Worm (Caenorhabditis elegans) whole organism, L4/young adult: Measurements from ENCODE around the gene srz-64.
"Not testable (repeated sequence)": the region's sequence is repeated elsewhere in the genome, so short reads cannot be mapped to it uniquely, and the experiment has no call there.

Experiments used
- W03F9.2 ChIP-seq: fragments of 150-350 bp; optimal IDR thresholded peaks from 2 replicates; lab custom pipeline; 2014; ENCODE audit warnings: missing biosample characterization, missing genetic modification characterization
- dao-5 ChIP-seq: sonication (generic microtip); optimal IDR thresholded peaks from 2 replicates; lab custom pipeline; 2016; ENCODE audit warnings: missing genotype, missing genetic modification characterization, moderate library complexity, missing compliant biosample characterization
- him-1 ChIP-seq: sonication (generic microtip); optimal IDR thresholded peaks from 2 replicates; lab custom pipeline; 2016; ENCODE audit warnings: missing genotype, missing genetic modification reagents, missing genetic modification characterization, missing compliant biosample characterization

srz-64 gene

ce11 chrII:1309892-1310516 is 16.9 kb upstream of the srz-64 start, which contains the start of the genes alh-6 and fcho-1:
TSS of gene alh-6 (minus strand) at chrII:1310133.
TSS of gene fcho-1 (plus strand) at chrII:1310515.
- no peak for TF ChIP-seq dao-5 (tag; lab: Kevin White, UChicago)
- TF ChIP-seq W03F9.2 (tag; lab: Kevin White, UChicago): peak; percentile 10

- TF ChIP-seq W03F9.2 (tag; lab: Kevin White, UChicago) (peak; percentile 34), him-1 (tag; lab: Kevin White, UChicago) (no peak), dao-5 (tag; lab: Kevin White, UChicago) (no peak)
Measured at ce11 chrII:1306550-1306949, 13.5 kb upstream of the srz-64 start.

ce11 chrII:1306036-1306435 is 13.0 kb upstream of the srz-64 start, which contains the start of gene emc-2:
TSS of gene emc-2 (minus strand) at chrII:1306136.
- TF ChIP-seq dao-5 (tag; lab: Kevin White, UChicago) (no peak), W03F9.2 (tag; lab: Kevin White, UChicago) (no peak), him-1 (tag; lab: Kevin White, UChicago) (no peak)

- no peak for TF ChIP-seq dao-5 (tag; lab: Kevin White, UChicago)
- no peak for TF ChIP-seq him-1 (tag; lab: Kevin White, UChicago)
- TF ChIP-seq W03F9.2 (tag; lab: Kevin White, UChicago): no peak
Measured at ce11 chrII:1301554-1301953, 8.5 kb upstream of the srz-64 start, which contains the start of gene glb-31. TSS of gene glb-31 (minus strand) at chrII:1301654.

- TF ChIP-seq W03F9.2 (tag; lab: Kevin White, UChicago) (no peak), him-1 (tag; lab: Kevin White, UChicago) (no peak), dao-5 (tag; lab: Kevin White, UChicago) (no peak)
Measured at ce11 chrII:1298169-1298568, 5.1 kb upstream of the srz-64 start, which contains the start of gene Y57G7A.1. TSS of gene Y57G7A.1 (plus strand) at chrII:1298469.

ce11 chrII:1297697-1298093 is 4.6 kb upstream of the srz-64 start:
- TF ChIP-seq him-1 (tag; lab: Kevin White, UChicago) (no peak), dao-5 (tag; lab: Kevin White, UChicago) (no peak), W03F9.2 (tag; lab: Kevin White, UChicago) (no peak)

- TF ChIP-seq dao-5 (tag; lab: Kevin White, UChicago) (no peak), him-1 (tag; lab: Kevin White, UChicago) (no peak), W03F9.2 (tag; lab: Kevin White, UChicago) (no peak)
Measured at ce11 chrII:1297044-1297696, 4.1 kb upstream of the srz-64 start.

ce11 chrII:1295776-1296175 is 2.7 kb upstream of the srz-64 start, which contains the start of gene Y57G7A.2:
TSS of gene Y57G7A.2 (plus strand) at chrII:1296076.
- TF ChIP-seq W03F9.2 (tag; lab: Kevin White, UChicago): no peak
- TF ChIP-seq dao-5 (tag; lab: Kevin White, UChicago): no peak
- TF ChIP-seq him-1 (tag; lab: Kevin White, UChicago): no peak

ce11 chrII:1285514-1285913 is 7.5 kb downstream of the srz-64 start, which contains the start of the genes Y57G7A.6 and Y57G7A.3:
TSS of gene Y57G7A.6 (minus strand) at chrII:1285614.
TSS of gene Y57G7A.3 (plus strand) at chrII:1285782.
- no peak for TF ChIP-seq him-1 (tag; lab: Kevin White, UChicago)

- no peak for TF ChIP-seq him-1 (tag; lab: Kevin White, UChicago)
- no peak for TF ChIP-seq W03F9.2 (tag; lab: Kevin White, UChicago)
- no peak for TF ChIP-seq dao-5 (tag; lab: Kevin White, UChicago)
Measured at ce11 chrII:1284985-1285384, 8.1 kb downstream of the srz-64 start.

- not testable (repeated sequence) for TF ChIP-seq W03F9.2, him-1, dao-5 (tag; lab: Kevin White, UChicago)
Measured at ce11 chrII:1278350-1278749, 14.7 kb downstream of the srz-64 start, which contains the start of gene srz-63. TSS of gene srz-63 (plus strand) at chrII:1278650.

ce11 chrII:1276778-1277177 is 16.3 kb downstream of the srz-64 start, which contains the start of gene Y57G7A.11:
TSS of gene Y57G7A.11 (minus strand) at chrII:1276878.
- no peak for TF ChIP-seq dao-5 (tag; lab: Kevin White, UChicago)
- no peak for TF ChIP-seq him-1 (tag; lab: Kevin White, UChicago)
- no peak for TF ChIP-seq W03F9.2 (tag; lab: Kevin White, UChicago)

ce11 chrII:1275439-1275838 is 17.6 kb downstream of the srz-64 start, which contains the start of gene Y57G7A.5:
TSS of gene Y57G7A.5 (minus strand) at chrII:1275539.
- no peak for TF ChIP-seq him-1 (tag; lab: Kevin White, UChicago)
- TF ChIP-seq dao-5 (tag; lab: Kevin White, UChicago): no peak
- no peak for TF ChIP-seq W03F9.2 (tag; lab: Kevin White, UChicago)
